Worm (Caenorhabditis elegans) whole organism, L4 larva: ENCODE results near the gene Y54E2A.9.

Source experiments
- T26A8.4 ChIP-seq: fragments of 200-800 bp; sonication (Bioruptor generic); IDR thresholded peaks from 2 replicates; pipeline ENCODE4 v1.3.6; 2022; ENCODE audit warnings: missing genetic modification characterization, missing compliant biosample characterization
- hif-1 ChIP-seq, 2 experiments: sonication (generic microtip); optimal IDR thresholded peaks; 2 replicates each; lab custom pipeline; 2016 to 2017; ENCODE audit warnings: missing compliant biosample characterization in 2 of 2, missing genetic modification characterization in 2 of 2, missing genetic modification reagents in 2 of 2, missing genotype in 2 of 2, mild to moderate bottlenecking in 1 of 2
- vab-7 ChIP-seq: fragments of 200-800 bp; sonication (Bioruptor generic); IDR thresholded peaks from 2 replicates; pipeline ENCODE4 v1.3.6; 2022; ENCODE audit warnings: missing genetic modification reagents, missing genetic modification characterization, missing compliant biosample characterization

ce11 chrII:14753858-14754750 lies 31.7 kb downstream of the Y54E2A.9 start, which contains the start of the genes tac-1 and Y54E2A.4:
- TF ChIP-seq hif-1 (tag; optimal IDR thresholded peaks at IDR 0.05; lab: Kevin White, UChicago) (peak in 1 of 2 experiments; percentile 1), vab-7 (GFP tag; lab: Robert Waterston, UW) (no peak), T26A8.4 (GFP tag; lab: Robert Waterston, UW) (no peak)
